Fruit fly (Drosophila melanogaster): ENCODE results near the gene CG14024.

- no peak for TF ChIP-seq CG7101 (tag; optimal IDR thresholded peaks at IDR 0.05)
- TF ChIP-seq Crg-1 (GFP tag; optimal IDR thresholded peaks at IDR 0.05), result no peak
- TF ChIP-seq CG12768 (GFP tag; optimal IDR thresholded peaks at IDR 0.05), result no peak
- TF ChIP-seq cic (GFP tag; optimal IDR thresholded peaks at IDR 0.05), result no peak
- no peak for TF ChIP-seq ovo (GFP tag; optimal IDR thresholded peaks at IDR 0.05)
- TF ChIP-seq CG11617 (GFP tag; optimal IDR thresholded peaks at IDR 0.05), result no peak
- no peak for TF ChIP-seq Mnt (GFP tag; optimal IDR thresholded peaks at IDR 0.05)
Observed at dm6 chr2L:5337159-5337558, 22.5 kb upstream of the CG14024 start.
